Fruit fly (Drosophila melanogaster) whole organism, embryonic: Measurements from ENCODE around the gene Ugt303B1.

ENCODE experiments used
- Abd-B ChIP-seq: fragments of 200-800 bp; sonication (Bioruptor generic); optimal IDR thresholded peaks from 2 replicates; lab custom pipeline; 2018; ENCODE audit warnings: missing biosample characterization, mild to moderate bottlenecking, missing genetic modification characterization, moderate library complexity
- CG11247 ChIP-seq: fragments of 200-800 bp; sonication (Bioruptor generic); IDR thresholded peaks from 2 replicates; pipeline ENCODE4 v1.3.6; 2022; ENCODE audit warnings: missing biosample characterization, missing genetic modification characterization
- CG18619 ChIP-seq: fragments of 200-800 bp; sonication (Bioruptor generic); optimal IDR thresholded peaks from 3 replicates; lab custom pipeline; 2017; ENCODE audit warnings: missing biosample characterization, mild to moderate bottlenecking, missing genetic modification characterization
- CG3726 ChIP-seq: fragments of 200-800 bp; sonication (Bioruptor generic); IDR thresholded peaks from 3 replicates; pipeline ENCODE4, ENCODE4 v1.3.6; 2022; ENCODE audit warnings: missing biosample characterization, missing genetic modification characterization
- CG4360 ChIP-seq: fragments of 200-800 bp; sonication (Bioruptor generic); IDR thresholded peaks from 2 replicates; pipeline ENCODE4 v1.3.6; 2022; ENCODE audit warnings: missing biosample characterization, missing genetic modification characterization
- Ets65A ChIP-seq: fragments of 200-800 bp; sonication (Bioruptor generic); peaks from one replicate; lab custom pipeline; 2016; ENCODE audit warnings: missing biosample characterization, missing genetic modification characterization
- ci ChIP-seq: fragments of 200-800 bp; sonication (Bioruptor generic); IDR thresholded peaks from 3 replicates; pipeline ENCODE4 v1.3.6; 2022; ENCODE audit warnings: missing biosample characterization, missing genetic modification characterization
- sqz ChIP-seq: fragments of 200-800 bp; sonication (Bioruptor generic); optimal IDR thresholded peaks from 3 replicates; lab custom pipeline; 2018; ENCODE audit warnings: missing biosample characterization, mild to moderate bottlenecking, missing genetic modification characterization
- sr ChIP-seq: fragments of 200-800 bp; sonication (Bioruptor generic); IDR thresholded peaks from 3 replicates; pipeline ENCODE4 v1.3.6; 2022; ENCODE audit warnings: missing biosample characterization, missing genetic modification characterization
- ttk ChIP-seq: fragments of 200-800 bp; sonication (Bioruptor generic); IDR thresholded peaks from 2 replicates; pipeline ENCODE4 v2.1.2; 2022; ENCODE audit warnings: missing biosample characterization, missing genetic modification characterization
- tx ChIP-seq: fragments of 200-800 bp; sonication (Bioruptor generic); optimal IDR thresholded peaks from 2 replicates; lab custom pipeline; 2016; ENCODE audit warnings: missing biosample characterization, missing genetic modification characterization

DNA sequence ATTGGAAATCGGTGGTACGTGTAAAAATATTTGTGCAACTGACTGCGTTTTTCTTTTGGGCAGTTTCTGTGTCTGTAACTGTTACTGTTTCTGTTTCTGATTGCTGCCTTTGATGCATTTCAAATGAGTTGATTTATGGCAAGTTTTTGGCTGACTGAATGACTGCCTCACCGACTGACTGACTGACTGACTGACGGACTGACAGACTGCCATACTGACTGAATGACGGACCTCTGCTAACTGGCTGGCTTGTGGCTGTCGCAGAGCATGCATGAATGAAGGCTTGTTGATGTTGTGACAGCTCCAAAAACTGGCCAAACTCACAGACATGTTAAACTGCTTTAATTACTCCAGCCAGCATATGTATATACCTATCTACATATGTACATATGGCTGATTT, 33.0 kb downstream of the Ugt303B1 start:
- TF ChIP-seq Abd-B (GFP tag; lab: Kevin White, UChicago) (no peak), Ets65A (GFP tag; lab: Kevin White, UChicago) (no peak), CG18619 (GFP tag; lab: Kevin White, UChicago) (no peak), CG11247 (GFP tag; lab: Robert Waterston, UW) (no peak), tx (GFP tag; lab: Kevin White, UChicago) (no peak), sqz (GFP tag; lab: Kevin White, UChicago) (no peak), sr (GFP tag; lab: Robert Waterston, UW) (no peak), CG3726 (GFP tag; lab: Robert Waterston, UW) (no peak), ttk (no peak), ci (no peak), CG4360 (no peak)
